Worm (Caenorhabditis elegans): ENCODE data around the gene pll-1.

The pll-1 gene

ce11 chrIII:365649-366048 is at the start of gene pll-1:
TSS of gene pll-1 (plus strand) at chrIII:365949.
- no peak for TF ChIP-seq unc-62 (GFP tag; optimal IDR thresholded peaks at IDR 0.05)

- no peak for TF ChIP-seq unc-62 (GFP tag; optimal IDR thresholded peaks at IDR 0.05)
Observed at ce11 chrIII:343141-343345, 22.7 kb upstream of the pll-1 start, which contains the start of gene Y50D7A.8. TSS of gene Y50D7A.8 (minus strand) at chrIII:343241.

DNA sequence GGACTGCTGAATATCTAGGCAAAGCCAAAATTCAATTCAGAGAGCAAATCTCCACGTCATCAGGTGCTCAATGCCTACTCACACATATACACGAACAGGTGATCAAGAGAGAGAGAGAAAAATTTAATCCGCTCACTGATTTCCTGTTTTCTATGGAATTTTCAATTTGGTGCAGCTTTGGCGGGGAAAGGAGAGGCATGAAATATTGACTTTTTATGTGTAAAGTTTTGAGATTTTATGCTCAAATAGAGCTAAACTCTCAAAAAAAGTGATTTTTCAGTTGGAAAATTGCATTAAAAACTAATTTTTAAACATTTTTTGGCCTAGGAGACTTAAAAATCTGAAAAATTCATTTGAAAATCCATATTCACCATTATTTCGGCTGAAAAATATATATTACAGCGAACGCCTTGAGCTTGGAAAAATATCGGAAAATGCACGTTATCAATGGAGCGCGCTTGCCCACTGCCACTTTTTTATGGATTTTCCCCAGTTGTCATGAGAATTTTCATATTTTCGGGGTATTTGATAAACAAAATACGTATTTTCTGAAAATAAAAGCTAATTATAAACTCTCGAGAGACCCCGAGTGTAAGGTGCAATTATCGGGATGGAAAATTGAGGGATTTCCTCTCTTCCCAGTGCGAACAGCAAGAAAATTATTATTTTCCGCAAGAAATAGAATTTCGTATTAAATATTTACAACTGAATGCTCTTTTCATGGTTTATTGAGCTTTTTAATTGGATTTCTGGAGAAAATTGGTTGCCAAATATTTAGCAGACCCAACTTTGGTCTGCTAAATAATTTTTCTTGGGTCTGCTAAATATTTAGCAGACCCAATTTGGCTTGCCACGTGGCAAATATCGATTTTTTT is 22.2 kb upstream of the pll-1 start:
- TF ChIP-seq unc-62 (GFP tag; optimal IDR thresholded peaks at IDR 0.05) = no peak

DNA sequence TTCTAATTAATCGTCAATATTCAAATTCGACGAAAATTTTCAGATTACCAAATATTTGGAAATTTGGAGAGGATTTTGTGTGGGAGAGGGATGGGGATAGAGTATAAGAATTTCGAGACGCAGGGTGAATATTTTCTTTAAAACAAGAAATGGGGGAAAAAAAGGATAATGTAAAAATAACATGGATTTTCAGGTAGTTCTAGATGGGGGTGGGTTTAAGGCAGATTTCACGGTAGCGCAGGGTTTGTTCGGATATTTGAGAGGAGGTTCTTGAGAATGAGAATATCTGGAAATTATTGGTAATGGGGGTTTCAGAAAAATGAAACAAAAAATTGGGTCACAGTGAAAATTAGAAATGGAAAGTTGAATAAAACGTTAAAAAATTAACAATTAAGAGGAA is 21.4 kb upstream of the pll-1 start:
- no peak for TF ChIP-seq unc-62 (GFP tag; optimal IDR thresholded peaks at IDR 0.05)

- TF ChIP-seq unc-62 (GFP tag; optimal IDR thresholded peaks at IDR 0.05) = no peak
Observed at ce11 chrIII:345503-345902, 20.2 kb upstream of the pll-1 start.

- TF ChIP-seq unc-62 (GFP tag; optimal IDR thresholded peaks at IDR 0.05) = no peak
Observed at ce11 chrIII:346942-347341, 18.8 kb upstream of the pll-1 start.

DNA sequence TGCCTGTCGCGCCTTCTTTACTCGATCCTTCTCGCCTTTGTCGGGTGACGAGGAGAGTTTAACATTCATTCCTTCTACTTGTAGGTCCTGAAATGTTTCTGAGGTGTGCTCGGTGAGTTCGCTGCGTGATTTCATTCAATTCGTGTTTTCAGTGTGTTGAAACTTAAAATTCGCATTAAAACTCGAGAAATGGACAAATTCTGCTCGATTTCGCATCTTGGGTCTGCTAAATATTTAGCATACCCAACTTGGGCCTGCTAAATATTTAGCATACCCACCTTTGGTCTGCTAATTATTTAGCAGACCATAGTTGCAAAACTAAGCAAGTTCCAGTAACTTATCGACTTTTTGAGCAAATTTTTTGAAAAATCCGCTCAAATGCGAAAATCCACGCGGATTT is 18.4 kb upstream of the pll-1 start:
- TF ChIP-seq unc-62 (GFP tag; optimal IDR thresholded peaks at IDR 0.05) = no peak

DNA sequence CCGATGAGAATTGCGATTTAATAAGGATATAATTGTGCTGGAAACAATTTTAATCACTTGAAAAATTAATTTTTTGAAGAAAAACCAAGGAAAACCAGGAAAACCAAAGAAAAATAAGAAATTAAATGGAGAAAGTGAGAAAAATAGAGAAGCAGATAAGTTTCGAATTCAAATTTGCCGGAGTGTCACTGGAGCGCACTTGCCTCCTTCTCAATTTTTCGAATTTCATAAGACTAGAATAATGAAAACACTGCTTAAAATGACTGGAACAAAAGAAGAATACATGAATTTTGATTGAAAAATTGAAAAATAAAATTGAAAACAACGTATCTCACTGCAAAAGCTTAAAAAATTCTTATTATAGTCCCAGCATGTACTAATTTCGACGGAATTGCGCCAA is 17.3 kb upstream of the pll-1 start:
- TF ChIP-seq unc-62 (GFP tag; optimal IDR thresholded peaks at IDR 0.05) = no peak

- no peak for TF ChIP-seq unc-62 (GFP tag; optimal IDR thresholded peaks at IDR 0.05)
Observed at ce11 chrIII:349511-350165, 16.1 kb upstream of the pll-1 start.

DNA sequence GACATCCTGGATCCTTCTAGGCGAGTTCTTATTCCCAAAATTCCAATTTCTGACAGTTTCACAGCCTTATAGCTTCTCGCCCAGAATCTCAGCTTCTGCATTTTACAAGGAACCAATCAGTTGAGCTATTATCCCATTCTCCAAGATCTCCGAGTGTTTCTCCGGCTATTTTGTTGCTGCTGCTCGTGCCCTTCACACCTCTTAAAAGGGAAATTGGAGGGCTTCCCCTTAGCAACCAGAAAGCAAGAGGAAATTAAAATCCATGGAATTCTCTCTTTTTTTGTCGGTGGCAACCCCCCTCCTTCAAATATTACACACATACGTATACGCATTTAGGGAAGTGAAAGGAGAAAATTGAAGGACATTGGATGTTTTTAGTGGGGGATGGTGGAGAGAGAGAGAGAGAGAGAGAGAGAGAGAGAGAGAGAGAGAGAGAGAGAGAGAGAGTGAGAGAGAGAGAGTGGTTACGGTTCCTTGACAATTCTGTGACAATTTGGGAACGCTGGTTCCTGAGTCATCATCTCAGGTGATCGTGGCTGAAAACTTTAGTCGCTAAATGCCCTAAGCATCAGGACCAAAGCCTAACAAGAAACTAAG is 13.8 kb upstream of the pll-1 start:
- TF ChIP-seq unc-62 (GFP tag; optimal IDR thresholded peaks at IDR 0.05) = no peak

DNA sequence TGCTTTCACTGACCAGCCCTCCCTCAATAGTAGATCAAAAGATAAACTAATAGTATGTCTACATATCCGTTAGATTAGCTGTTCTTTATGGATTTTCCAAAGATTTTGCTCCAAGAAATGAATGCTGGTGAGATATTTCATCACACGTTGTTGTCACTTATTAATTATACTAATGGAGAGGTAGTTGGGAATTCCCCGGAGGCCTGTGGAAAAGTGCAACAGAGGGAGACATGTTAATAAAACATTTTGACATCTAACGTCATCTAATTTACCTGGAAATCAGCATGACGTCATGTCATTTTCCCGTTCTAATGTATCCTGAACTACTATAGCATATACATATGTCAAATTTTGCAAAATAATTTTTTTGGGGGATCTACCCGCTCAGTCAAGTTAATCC is 12.8 kb upstream of the pll-1 start:
- no peak for TF ChIP-seq unc-62 (GFP tag; optimal IDR thresholded peaks at IDR 0.05)

DNA sequence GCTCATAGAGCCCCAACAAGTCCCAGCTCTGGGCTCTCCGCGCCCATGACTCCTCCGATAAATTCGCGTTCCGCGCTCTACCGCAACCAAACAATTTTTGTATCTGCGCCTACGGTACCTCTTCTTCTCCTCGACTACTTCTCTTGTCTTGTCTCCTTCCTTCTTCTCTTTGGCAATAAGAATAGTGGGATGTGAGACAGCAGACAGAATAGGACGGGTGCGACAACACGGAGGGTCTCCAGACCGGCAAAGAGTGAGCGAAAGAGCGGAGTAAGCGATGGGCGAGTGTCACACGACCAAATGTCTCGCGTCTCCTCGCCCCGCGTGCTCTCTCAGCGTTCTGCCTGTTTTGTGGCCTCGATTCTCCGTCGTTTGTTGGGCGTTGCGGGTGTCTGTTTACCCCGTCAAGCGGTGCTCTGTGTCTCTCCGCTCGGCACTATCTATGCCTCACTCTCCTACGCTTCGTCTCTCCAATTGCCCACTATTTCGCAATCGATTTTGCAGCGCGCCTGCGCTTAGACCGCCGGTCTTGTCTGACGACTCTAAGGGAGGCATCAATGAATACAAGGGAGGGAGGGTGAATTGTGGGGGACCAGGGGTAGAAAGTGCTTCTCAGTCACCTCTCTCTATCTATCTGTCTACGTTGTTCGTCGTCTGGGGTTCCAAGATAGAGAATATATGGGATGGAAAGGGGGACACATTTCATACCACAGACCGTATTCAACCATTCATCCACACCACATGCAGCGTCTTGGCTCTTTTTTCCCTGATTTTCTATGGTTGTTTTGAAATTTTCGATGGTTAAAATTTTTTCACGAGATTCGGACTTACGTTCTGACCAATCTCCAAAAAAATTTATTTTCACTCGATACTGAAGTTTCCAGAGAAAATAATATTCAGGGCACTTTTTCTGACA is 10.9 kb upstream of the pll-1 start, which contains the start of gene gei-4:
TSS of gene gei-4 (minus strand) at position 256 of the 916 bp plus-strand sequence.
- TF ChIP-seq unc-62 (GFP tag; optimal IDR thresholded peaks at IDR 0.05) = no peak

- no peak for TF ChIP-seq unc-62 (GFP tag; optimal IDR thresholded peaks at IDR 0.05)
Observed at ce11 chrIII:356906-357901, 8.5 kb upstream of the pll-1 start.

DNA sequence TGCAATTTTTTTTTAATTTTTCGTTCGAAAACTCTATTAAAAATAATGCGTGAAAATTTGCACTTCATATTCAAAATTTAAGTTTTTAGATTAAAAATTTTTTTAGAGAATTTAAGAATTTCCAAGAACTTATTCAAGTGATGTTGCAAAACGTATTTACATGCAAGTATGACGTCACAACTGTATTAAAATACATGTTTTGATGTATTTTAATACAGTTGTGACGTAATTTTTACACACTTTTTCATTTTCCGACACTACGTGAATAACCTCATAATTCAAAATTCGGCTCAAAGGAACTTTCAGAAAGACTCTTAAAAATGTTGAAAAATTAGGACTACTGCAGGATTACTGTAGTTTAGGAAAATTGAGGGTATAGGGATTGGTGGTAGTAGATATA is 7.6 kb upstream of the pll-1 start:
- TF ChIP-seq unc-62 (GFP tag; optimal IDR thresholded peaks at IDR 0.05) = no peak

- no peak for TF ChIP-seq unc-62 (GFP tag; optimal IDR thresholded peaks at IDR 0.05)
Observed at ce11 chrIII:360315-360714, 5.4 kb upstream of the pll-1 start.

All from whole organism, dauer.